Fruit fly (Drosophila melanogaster) whole organism, embryonic: ENCODE data around the gene CG15514.
A peak's percentile ranks its signal among the peaks of the same experiment; 100 is the strongest.

Source experiments
- ATbp ChIP-seq: fragments of 200-800 bp; sonication (Bioruptor generic); optimal IDR thresholded peaks from 2 replicates; lab custom pipeline; 2017; ENCODE audit warnings: missing biosample characterization, mild to moderate bottlenecking, missing genetic modification characterization, missing genetic modification reagents
- CG10959 ChIP-seq: fragments of 200-800 bp; sonication (Bioruptor generic); IDR thresholded peaks from 2 replicates; pipeline ENCODE4 v1.3.6; 2022; ENCODE audit warnings: missing biosample characterization, missing genetic modification characterization
- CG11398 ChIP-seq: fragments of 200-800 bp; sonication (Bioruptor generic); optimal IDR thresholded peaks from 2 replicates; lab custom pipeline; 2016; ENCODE audit warnings: missing biosample characterization, missing genetic modification characterization
- CG1233 ChIP-seq: fragments of 200-800 bp; sonication (Bioruptor generic); optimal IDR thresholded peaks from 4 replicates; lab custom pipeline; 2018; ENCODE audit warnings: missing biosample characterization, mild to moderate bottlenecking, missing genetic modification characterization
- CG12391 ChIP-seq: fragments of 200-800 bp; sonication (Bioruptor generic); optimal IDR thresholded peaks from 3 replicates; lab custom pipeline; 2018; ENCODE audit warnings: missing biosample characterization, mild to moderate bottlenecking, missing genetic modification characterization, moderate library complexity
- CG14050 ChIP-seq: fragments of 200-800 bp; sonication (Bioruptor generic); IDR thresholded peaks from 3 replicates; pipeline ENCODE4 v1.3.6; 2022; ENCODE audit warnings: missing biosample characterization, missing genetic modification characterization
- CG1792 ChIP-seq: fragments of 200-800 bp; sonication (Bioruptor generic); optimal IDR thresholded peaks from 2 replicates; lab custom pipeline; 2016; ENCODE audit warnings: missing biosample characterization, missing genetic modification characterization
- CG18011 ChIP-seq: fragments of 200-800 bp; sonication (Bioruptor generic); optimal IDR thresholded peaks from 2 replicates; lab custom pipeline; 2017; ENCODE audit warnings: missing biosample characterization, missing genetic modification characterization, mild to moderate bottlenecking, moderate library complexity, missing genotype
- CG2202 ChIP-seq: fragments of 200-800 bp; sonication (Bioruptor generic); optimal IDR thresholded peaks from 2 replicates; lab custom pipeline; 2018; ENCODE audit warnings: missing biosample characterization, mild to moderate bottlenecking, missing genetic modification characterization
- CG33213 ChIP-seq: fragments of 200-800 bp; sonication (Bioruptor generic); optimal IDR thresholded peaks from 3 replicates; lab custom pipeline; 2016; ENCODE audit warnings: missing biosample characterization, missing genetic modification characterization
- CG42726 ChIP-seq: fragments of 200-800 bp; sonication (Bioruptor generic); IDR thresholded peaks from 2 replicates; pipeline ENCODE4 v1.3.6; 2022; ENCODE audit warnings: missing biosample characterization, missing genetic modification characterization; ENCODE audit not compliant: partially characterized antibody
- CG4282 ChIP-seq: fragments of 200-800 bp; sonication (Bioruptor generic); optimal IDR thresholded peaks from 2 replicates; lab custom pipeline; 2016; ENCODE audit warnings: missing biosample characterization, missing genetic modification characterization
- CG7963 ChIP-seq: fragments of 200-800 bp; sonication (Bioruptor generic); IDR thresholded peaks from 3 replicates; pipeline ENCODE4 v1.3.6; 2022; ENCODE audit warnings: missing biosample characterization, missing genetic modification characterization; ENCODE audit not compliant: partially characterized antibody
- CG8388 ChIP-seq: fragments of 200-800 bp; sonication (Bioruptor generic); optimal IDR thresholded peaks from 2 replicates; lab custom pipeline; 2019; ENCODE audit warnings: missing biosample characterization, mild to moderate bottlenecking, missing genetic modification characterization, moderate library complexity
- CG8478 ChIP-seq: fragments of >200 bp; optimal IDR thresholded peaks from 2 replicates; lab custom pipeline; 2018
- CG8944 ChIP-seq: fragments of 200-800 bp; sonication (Bioruptor generic); optimal IDR thresholded peaks from 3 replicates; lab custom pipeline; 2016; ENCODE audit warnings: missing biosample characterization, missing genetic modification characterization
- D ChIP-seq, 2 experiments: fragments of 200-800 bp in 1 of 2; fragments of >200 bp in 1 of 2; sonication (Bioruptor generic) in 1 of 2; optimal IDR thresholded peaks; 2 replicates in 1 of 2; 3 replicates in 1 of 2; lab custom pipeline; 2017; ENCODE audit warnings: mild to moderate bottlenecking in 1 of 2, missing biosample characterization in 1 of 2, missing genetic modification characterization in 1 of 2, missing genetic modification reagents in 1 of 2
- Elba2 ChIP-seq: fragments of 200-800 bp; sonication (Bioruptor generic); optimal IDR thresholded peaks from 3 replicates; lab custom pipeline; 2016; ENCODE audit warnings: missing biosample characterization, missing genetic modification characterization
- Ets97D ChIP-seq: fragments of 200-800 bp; sonication (Bioruptor generic); optimal IDR thresholded peaks from 3 replicates; lab custom pipeline; 2016; ENCODE audit warnings: missing biosample characterization, missing genetic modification characterization
- Gsc ChIP-seq: fragments of 200-800 bp; sonication (Bioruptor generic); IDR thresholded peaks from 2 replicates; pipeline ENCODE4 v1.3.6; 2022; ENCODE audit warnings: missing biosample characterization, missing genetic modification characterization
- Hr51 ChIP-seq, 2 experiments: fragments of 200-800 bp; sonication (Bioruptor generic); optimal IDR thresholded peaks; 2 replicates in 1 of 2; 3 replicates in 1 of 2; lab custom pipeline; 2016 to 2018; ENCODE audit warnings: missing biosample characterization in 2 of 2, missing genetic modification characterization in 2 of 2, mild to moderate bottlenecking in 1 of 2, moderate library complexity in 1 of 2
- NFAT ChIP-seq: fragments of 200-800 bp; sonication (Bioruptor generic); IDR thresholded peaks from 2 replicates; pipeline ENCODE4 v1.3.6; 2022; ENCODE audit warnings: missing biosample characterization, missing genetic modification characterization
- Nf-YB ChIP-seq: fragments of 200-800 bp; sonication (Bioruptor generic); optimal IDR thresholded peaks from 3 replicates; lab custom pipeline; 2019; ENCODE audit warnings: missing biosample characterization, mild to moderate bottlenecking, missing genetic modification characterization, moderate library complexity
- Nf-YC ChIP-seq: fragments of 200-800 bp; optimal IDR thresholded peaks from 3 replicates; lab custom pipeline; 2019; ENCODE audit warnings: missing biosample characterization, mild to moderate bottlenecking, missing genetic modification characterization, moderate library complexity
- Oaz ChIP-seq: fragments of 200-800 bp; sonication (Bioruptor generic); IDR thresholded peaks from 2 replicates; pipeline ENCODE4 v1.3.6; 2022; ENCODE audit warnings: missing biosample characterization, missing genetic modification characterization
- Opbp ChIP-seq: fragments of 200-800 bp; sonication (Bioruptor generic); IDR thresholded peaks from 3 replicates; pipeline ENCODE4 v1.3.6; 2022; ENCODE audit warnings: missing biosample characterization, missing genetic modification characterization; ENCODE audit not compliant: partially characterized antibody
- Sry-δ ChIP-seq: fragments of 200-800 bp; sonication (Bioruptor generic); optimal IDR thresholded peaks from 2 replicates; lab custom pipeline; 2016; ENCODE audit warnings: missing biosample characterization, missing genetic modification characterization
- abd-A ChIP-seq: fragments of 200-800 bp; sonication (Bioruptor generic); optimal IDR thresholded peaks from 3 replicates; lab custom pipeline; 2019; ENCODE audit warnings: missing biosample characterization, mild to moderate bottlenecking, missing genetic modification characterization, moderate library complexity
- ase ChIP-seq: fragments of 200-800 bp; sonication (Bioruptor generic); IDR thresholded peaks from 3 replicates; pipeline ENCODE4 v1.3.6; 2022; ENCODE audit warnings: missing biosample characterization, missing genetic modification characterization
- bcd ChIP-seq: fragments of 200-800 bp; sonication (Bioruptor generic); optimal IDR thresholded peaks from 2 replicates; lab custom pipeline; 2017; ENCODE audit warnings: missing biosample characterization, mild to moderate bottlenecking, missing genetic modification characterization
- cato ChIP-seq: fragments of 200-800 bp; sonication (Bioruptor generic); optimal IDR thresholded peaks from 2 replicates; lab custom pipeline; 2016; ENCODE audit warnings: missing biosample characterization, missing genetic modification characterization, borderline replicate concordance
- crol ChIP-seq: fragments of 200-800 bp; sonication (Bioruptor generic); IDR thresholded peaks from 2 replicates; pipeline ENCODE4 v1.3.6; 2022; ENCODE audit warnings: missing biosample characterization, missing genetic modification characterization
- dati ChIP-seq: fragments of 200-800 bp; sonication (Bioruptor generic); IDR thresholded peaks from 2 replicates; pipeline ENCODE4 v1.3.6; 2022; ENCODE audit warnings: missing biosample characterization, missing genetic modification characterization
- dimm ChIP-seq: fragments of 200-800 bp; sonication (Bioruptor generic); IDR thresholded peaks from 2 replicates; pipeline ENCODE4 v1.3.6; 2022; ENCODE audit warnings: missing biosample characterization, missing genetic modification characterization
- dmrt99B ChIP-seq: fragments of 200-800 bp; sonication (Bioruptor generic); optimal IDR thresholded peaks from 2 replicates; lab custom pipeline; 2018; ENCODE audit warnings: missing biosample characterization, mild to moderate bottlenecking, missing genetic modification characterization, moderate library complexity
- gcm2 ChIP-seq: fragments of 200-800 bp; sonication (Bioruptor generic); optimal IDR thresholded peaks from 2 replicates; lab custom pipeline; 2016; ENCODE audit warnings: missing biosample characterization, missing genetic modification characterization
- gsb ChIP-seq: fragments of 200-800 bp; sonication (Bioruptor generic); IDR thresholded peaks from 2 replicates; pipeline ENCODE4 v1.3.6; 2022; ENCODE audit warnings: missing biosample characterization, missing genetic modification characterization
- gt ChIP-seq: fragments of 200-800 bp; sonication (Bioruptor generic); IDR thresholded peaks from 2 replicates; pipeline ENCODE4 v1.3.6; 2022; ENCODE audit warnings: missing biosample characterization, missing genetic modification characterization
- jigr1 ChIP-seq: fragments of 200-800 bp; sonication (Bioruptor generic); IDR thresholded peaks from 3 replicates; pipeline ENCODE4 v1.3.6; 2022; ENCODE audit warnings: missing biosample characterization, missing genetic modification characterization
- mam ChIP-seq: fragments of 200-800 bp; sonication (Bioruptor generic); optimal IDR thresholded peaks from 3 replicates; lab custom pipeline; 2016; ENCODE audit warnings: missing biosample characterization, missing genetic modification characterization
- nom ChIP-seq: fragments of 200-800 bp; sonication (Bioruptor generic); optimal IDR thresholded peaks from 2 replicates; lab custom pipeline; 2017; ENCODE audit warnings: missing biosample characterization, missing genetic modification characterization, mild to moderate bottlenecking, moderate library complexity, missing genetic modification reagents
- p53 ChIP-seq: fragments of 200-800 bp; sonication (Bioruptor generic); optimal IDR thresholded peaks from 2 replicates; lab custom pipeline; 2016; ENCODE audit warnings: missing biosample characterization, missing genetic modification characterization
- salm ChIP-seq: fragments of 200-800 bp; sonication (Bioruptor generic); optimal IDR thresholded peaks from 2 replicates; lab custom pipeline; 2018; ENCODE audit warnings: missing biosample characterization, mild to moderate bottlenecking, missing genetic modification characterization
- seq ChIP-seq: fragments of 200-800 bp; sonication (Bioruptor generic); IDR thresholded peaks from 2 replicates; pipeline ENCODE4 v1.3.6; 2022; ENCODE audit warnings: missing biosample characterization, missing genetic modification characterization
- shn ChIP-seq: fragments of 200-800 bp; sonication (Bioruptor generic); optimal IDR thresholded peaks from 3 replicates; lab custom pipeline; 2016; ENCODE audit warnings: missing biosample characterization, missing genetic modification characterization
- sqz ChIP-seq: fragments of 200-800 bp; sonication (Bioruptor generic); optimal IDR thresholded peaks from 3 replicates; lab custom pipeline; 2018; ENCODE audit warnings: missing biosample characterization, mild to moderate bottlenecking, missing genetic modification characterization
- tgo ChIP-seq: fragments of 200-800 bp; sonication (Bioruptor generic); IDR thresholded peaks from 3 replicates; pipeline ENCODE4 v1.3.6; 2022; ENCODE audit warnings: missing biosample characterization, missing genetic modification characterization
- tna ChIP-seq: fragments of 200-800 bp; sonication (Bioruptor generic); IDR thresholded peaks from 2 replicates; pipeline ENCODE4 v1.3.6; 2022; ENCODE audit warnings: missing biosample characterization, missing genetic modification characterization; ENCODE audit not compliant: partially characterized antibody
- wek ChIP-seq: fragments of 200-800 bp; sonication (Bioruptor generic); optimal IDR thresholded peaks from 3 replicates; lab custom pipeline; 2018; ENCODE audit warnings: missing biosample characterization, mild to moderate bottlenecking, missing genetic modification characterization, moderate library complexity

The CG15514 gene

DNA sequence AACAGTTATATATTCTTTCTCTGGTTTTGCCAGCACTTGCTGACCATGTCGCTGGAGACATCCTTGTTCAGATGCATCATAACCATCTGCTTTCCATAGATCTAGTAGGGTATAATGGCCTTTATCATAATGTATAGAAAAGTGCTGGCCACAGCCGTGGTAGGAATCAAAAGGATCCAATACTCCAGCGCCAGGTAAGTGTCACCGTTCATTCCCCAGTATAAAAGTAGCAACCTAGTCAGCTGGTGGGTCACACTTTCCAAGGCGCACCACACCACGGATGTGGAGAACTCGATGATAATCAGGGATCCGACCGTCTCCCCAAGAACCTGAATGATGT is 25.6 kb downstream of the CG15514 start, which contains the start of gene Prtl99C:
Prtl99C (plus strand) TSS at position 241 of the 340 bp plus-strand sequence.
- TF ChIP-seq tgo (GFP tag; lab: Robert Waterston, UW) (no peak), CG8388 (GFP tag; lab: Kevin White, UChicago) (no peak), jigr1 (GFP tag; lab: Robert Waterston, UW) (no peak), Ets97D (GFP tag; lab: Kevin White, UChicago) (no peak), NFAT (no peak), CG8478 (no peak), nom (GFP tag; lab: Kevin White, UChicago) (no peak), Nf-YC (no peak), bcd (GFP tag; lab: Kevin White, UChicago) (no peak), dimm (GFP tag; lab: Robert Waterston, UW) (no peak), D (optimal IDR thresholded peaks at IDR 0.05; lab: Kevin White, UChicago) (no peak), D (GFP tag; optimal IDR thresholded peaks at IDR 0.05; lab: Kevin White, UChicago) (no peak), Sry-δ (no peak), CG8944 (GFP tag; lab: Kevin White, UChicago) (no peak), abd-A (tag; lab: Kevin White, UChicago) (no peak), mam (no peak), sqz (GFP tag; lab: Kevin White, UChicago) (no peak), gcm2 (GFP tag; lab: Kevin White, UChicago) (no peak), dmrt99B (tag; lab: Kevin White, UChicago) (no peak)

dm6 chr3R:29834759-29835709 is 26.3 kb downstream of the CG15514 start, which contains the start of gene Atg16:
Gene Atg16 (minus strand): TSS chr3R:29835101.
- no peak for TF ChIP-seq salm (tag; lab: Kevin White, UChicago)
- TF ChIP-seq ase, result no peak
- no peak for TF ChIP-seq CG4282
- no peak for TF ChIP-seq Elba2
- no peak for TF ChIP-seq shn (GFP tag; lab: Kevin White, UChicago)
- no peak for TF ChIP-seq CG1792 (GFP tag; lab: Kevin White, UChicago)
- no peak for TF ChIP-seq CG33213
- TF ChIP-seq CG42726 (GFP tag; lab: Robert Waterston, UW), result peak; percentile 86
- no peak for TF ChIP-seq Oaz
- TF ChIP-seq Hr51 (GFP tag; optimal IDR thresholded peaks at IDR 0.05; lab: Kevin White, UChicago), result no peak
- TF ChIP-seq dati (GFP tag; lab: Robert Waterston, UW), result no peak
- no peak for TF ChIP-seq gsb
- TF ChIP-seq tna (GFP tag; lab: Robert Waterston, UW), result peak; percentile 80
- no peak for TF ChIP-seq CG14050 (GFP tag; lab: Robert Waterston, UW)
- TF ChIP-seq Opbp (GFP tag; lab: Robert Waterston, UW), result peak; percentile 95
- TF ChIP-seq ATbp (GFP tag; lab: Kevin White, UChicago), result no peak
- peak; percentile 91 for TF ChIP-seq CG7963 (GFP tag; lab: Robert Waterston, UW)
- no peak for TF ChIP-seq p53 (GFP tag; lab: Kevin White, UChicago)
- no peak for TF ChIP-seq seq (GFP tag; lab: Robert Waterston, UW)
- TF ChIP-seq CG10959 (GFP tag; lab: Robert Waterston, UW), result no peak
- TF ChIP-seq cato (GFP tag; lab: Kevin White, UChicago), result no peak
- TF ChIP-seq Gsc, result no peak
- no peak for TF ChIP-seq Nf-YB (GFP tag; lab: Kevin White, UChicago)
- no peak for TF ChIP-seq wek
- no peak for TF ChIP-seq crol (GFP tag; lab: Robert Waterston, UW)
- TF ChIP-seq CG12391 (tag; lab: Kevin White, UChicago), result no peak
- TF ChIP-seq gt (GFP tag; lab: Robert Waterston, UW), result no peak
- no peak for TF ChIP-seq CG18011 (GFP tag; lab: Kevin White, UChicago)
- no peak for TF ChIP-seq CG2202 (tag; lab: Kevin White, UChicago)
- TF ChIP-seq CG1233 (GFP tag; lab: Kevin White, UChicago), result no peak
- no peak for TF ChIP-seq CG11398
